Worm (Caenorhabditis elegans) whole organism, L1 larva: Measurements from ENCODE around the gene T08D2.6.
"Not testable (repeated sequence)": the region's sequence is repeated elsewhere in the genome, so short reads cannot be mapped to it uniquely, and the experiment has no call there.

Experiments
- lin-39 ChIP-seq: fragments of 150-350 bp; optimal IDR thresholded peaks from 2 replicates; lab custom pipeline; 2014; ENCODE audit warnings: missing biosample characterization, missing genetic modification reagents, missing genetic modification characterization
- mab-9 ChIP-seq: fragments of 200-800 bp; sonication (Bioruptor generic); IDR thresholded peaks from 2 replicates; pipeline ENCODE4 v1.3.6; 2022; ENCODE audit warnings: missing genetic modification reagents, missing genetic modification characterization, missing compliant biosample characterization
- ztf-4 ChIP-seq: fragments of 150-350 bp; optimal IDR thresholded peaks from 2 replicates; lab custom pipeline; 2014; ENCODE audit warnings: missing biosample characterization, missing genetic modification characterization

ce11 chrX:229374-229773 is 47.4 kb upstream of the T08D2.6 start, which contains the start of gene AC8.3:
- not testable (repeated sequence) for TF ChIP-seq lin-39 (tag; lab: Kevin White, UChicago); mab-9; ztf-4 (tag; lab: Kevin White, UChicago)
